Worm (Caenorhabditis elegans) whole organism, L1 larva: ENCODE measurements around the gene W09G10.9.

Experiments used
- dpl-1 ChIP-seq, 3 experiments: fragments of 150-350 bp in 2 of 3; sonication (generic microtip) in 1 of 3; optimal IDR thresholded peaks; 2 replicates each; lab custom pipeline; 2014 to 2017; ENCODE audit warnings: missing biosample characterization in 3 of 3, missing genetic modification characterization in 3 of 3, missing genetic modification reagents in 3 of 3
- egl-13 ChIP-seq: sonication (generic microtip); optimal IDR thresholded peaks from 2 replicates; lab custom pipeline; 2016; ENCODE audit warnings: missing genotype, missing genetic modification reagents, missing genetic modification characterization, missing compliant biosample characterization
- fos-1 ChIP-seq: fragments of 150-350 bp; optimal IDR thresholded peaks from 2 replicates; lab custom pipeline; 2014; ENCODE audit warnings: missing biosample characterization, missing genetic modification characterization
- mdl-1 ChIP-seq, 2 experiments: fragments of 150-350 bp; optimal IDR thresholded peaks; 2 replicates each; lab custom pipeline; 2014 to 2017; ENCODE audit warnings: missing biosample characterization in 2 of 2, missing genetic modification characterization in 2 of 2, inconsistent platforms in 1 of 2
- nhr-12 ChIP-seq: sonication (generic microtip); optimal IDR thresholded peaks from 2 replicates; lab custom pipeline; 2017; ENCODE audit warnings: missing biosample characterization, missing genetic modification characterization
- nhr-237 ChIP-seq: fragments of 150-350 bp; optimal IDR thresholded peaks from 2 replicates; lab custom pipeline; 2014; ENCODE audit warnings: missing biosample characterization, missing genetic modification characterization
- pqm-1 ChIP-seq: sonication (generic microtip); optimal IDR thresholded peaks from 3 replicates; lab custom pipeline; 2017; ENCODE audit warnings: missing biosample characterization, missing genetic modification characterization
- skn-1 ChIP-seq: fragments of 150-350 bp; optimal IDR thresholded peaks from 2 replicates; lab custom pipeline; 2014; ENCODE audit warnings: missing biosample characterization, missing genetic modification characterization

- TF ChIP-seq pqm-1 (no peak), nhr-12 (tag; lab: Kevin White, UChicago) (no peak), egl-13 (tag; lab: Kevin White, UChicago) (no peak), fos-1 (tag; lab: Kevin White, UChicago) (no peak), dpl-1 (GFP tag; optimal IDR thresholded peaks at IDR 0.05; lab: Kevin White, UChicago) (no peak), mdl-1 (tag; optimal IDR thresholded peaks at IDR 0.05; lab: Kevin White, UChicago) (no peak), nhr-237 (no peak), skn-1 (tag; lab: Kevin White, UChicago) (no peak)
Observed at ce11 chrII:3515384-3516053, 6.1 kb upstream of the W09G10.9 start, which contains the start of the genes Y49F6B.14 and clec-125.
